Worm (Caenorhabditis elegans): ENCODE measurements around the gene C13E3.1.

DNA sequence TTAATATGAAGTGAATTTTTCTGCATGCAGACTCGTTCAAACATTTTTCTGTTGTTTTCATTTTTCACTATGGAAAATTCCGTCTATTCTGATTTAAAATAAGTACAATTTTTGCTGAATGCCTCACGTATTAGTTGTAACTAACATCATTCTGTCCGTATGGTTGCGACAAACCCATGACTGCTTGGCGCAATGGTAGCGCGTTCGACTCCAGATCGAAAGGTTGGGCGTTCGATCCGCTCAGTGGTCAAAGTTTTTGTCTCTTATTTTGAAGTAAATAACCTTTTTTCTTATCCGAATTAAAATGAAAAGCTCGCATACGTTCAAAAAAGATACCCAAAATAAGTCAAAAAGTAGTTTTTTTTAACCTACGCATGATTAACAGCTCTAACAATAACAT lies 15.7 kb upstream of the C13E3.1 start:
- TF ChIP-seq tbx-7 (tag; optimal IDR thresholded peaks at IDR 0.05) (no peak), ama-1 (optimal IDR thresholded peaks at IDR 0.05) (no peak), nfya-1 (tag; optimal IDR thresholded peaks at IDR 0.05) (no peak), pros-1 (tag; optimal IDR thresholded peaks at IDR 0.05) (no peak), elt-2 (tag; optimal IDR thresholded peaks at IDR 0.05) (no peak), syd-9 (tag; optimal IDR thresholded peaks at IDR 0.05) (no peak)

Data from whole organism, late embryonic.